Worm (Caenorhabditis elegans): ENCODE results near the gene msp-55.

ce11 chrIV:5103229-5103894, 47.5 kb upstream of the msp-55 start, which contains the start of gene C02B10.3:
- no peak for TF ChIP-seq snpc-4 (GFP tag; optimal IDR thresholded peaks at IDR 0.05)
- TF ChIP-seq snpc-4 (tag; optimal IDR thresholded peaks at IDR 0.05): no peak
- no peak for TF ChIP-seq xnd-1 (tag; optimal IDR thresholded peaks at IDR 0.05)
- no peak for TF ChIP-seq pha-4 (tag; optimal IDR thresholded peaks at IDR 0.05)
- TF ChIP-seq F49E8.2 (tag; optimal IDR thresholded peaks at IDR 0.05; ENCODE audit: insufficient read depth): no peak
- TF ChIP-seq him-1 (tag; optimal IDR thresholded peaks at IDR 0.05): no peak
- TF ChIP-seq F23B12.7 (tag; optimal IDR thresholded peaks at IDR 0.05; ENCODE audit: insufficient read depth): no peak
- no peak for TF ChIP-seq chd-7 (tag; optimal IDR thresholded peaks at IDR 0.05)
- TF ChIP-seq unc-62 (GFP tag; optimal IDR thresholded peaks at IDR 0.05): no peak
- no peak for TF ChIP-seq ztf-28 (GFP tag; IDR thresholded peaks at IDR 0.05)
- TF ChIP-seq dox-1 (GFP tag; IDR thresholded peaks at IDR 0.05): no peak
- no peak for TF ChIP-seq sdz-38 (tag; optimal IDR thresholded peaks at IDR 0.05)
- TF ChIP-seq nfyb-1 (GFP tag; IDR thresholded peaks at IDR 0.05): no peak
- TF ChIP-seq Y53F4B.3 (GFP tag; IDR thresholded peaks at IDR 0.05): no peak

Data from whole organism, young adult.